Worm (Caenorhabditis elegans): ENCODE results near the gene F53F4.18.
A peak's percentile ranks its signal among the peaks of the same experiment; 100 is the strongest.

F53F4.18 gene

DNA sequence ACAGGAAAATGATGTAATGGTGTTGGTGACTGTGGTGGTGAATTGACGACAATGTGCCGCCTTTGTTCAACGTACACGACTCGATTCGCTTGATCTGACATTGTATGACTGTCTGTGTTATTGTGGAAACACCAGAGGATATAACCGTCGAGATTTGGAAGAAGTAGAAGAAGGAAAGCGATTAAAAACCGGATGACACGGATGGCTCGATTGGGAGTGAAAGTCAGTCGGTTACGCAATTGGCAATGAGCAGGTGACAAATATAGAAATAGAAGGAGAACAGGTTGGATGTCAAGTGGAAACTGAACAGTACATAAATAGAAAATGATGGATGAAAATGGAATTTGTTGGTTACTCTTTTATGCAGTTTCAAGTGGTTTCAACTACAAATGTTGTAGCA is 11.0 kb downstream of the F53F4.18 start, which contains the start of gene rdy-2:
Gene rdy-2 (minus strand): TSS at position 101 of the 400 bp plus-strand sequence.
- TF ChIP-seq F57A8.1 (GFP tag; optimal IDR thresholded peaks at IDR 0.05): no peak
- TF ChIP-seq B0035.1 (tag; optimal IDR thresholded peaks at IDR 0.05): no peak
- no peak for TF ChIP-seq zim-3 (tag; optimal IDR thresholded peaks at IDR 0.05)
- no peak for TF ChIP-seq pha-4 (tag; optimal IDR thresholded peaks at IDR 0.05)
- no peak for TF ChIP-seq akir-1 (GFP tag; optimal IDR thresholded peaks at IDR 0.05)
- no peak for TF ChIP-seq F57C9.4 (tag; optimal IDR thresholded peaks at IDR 0.05)

DNA sequence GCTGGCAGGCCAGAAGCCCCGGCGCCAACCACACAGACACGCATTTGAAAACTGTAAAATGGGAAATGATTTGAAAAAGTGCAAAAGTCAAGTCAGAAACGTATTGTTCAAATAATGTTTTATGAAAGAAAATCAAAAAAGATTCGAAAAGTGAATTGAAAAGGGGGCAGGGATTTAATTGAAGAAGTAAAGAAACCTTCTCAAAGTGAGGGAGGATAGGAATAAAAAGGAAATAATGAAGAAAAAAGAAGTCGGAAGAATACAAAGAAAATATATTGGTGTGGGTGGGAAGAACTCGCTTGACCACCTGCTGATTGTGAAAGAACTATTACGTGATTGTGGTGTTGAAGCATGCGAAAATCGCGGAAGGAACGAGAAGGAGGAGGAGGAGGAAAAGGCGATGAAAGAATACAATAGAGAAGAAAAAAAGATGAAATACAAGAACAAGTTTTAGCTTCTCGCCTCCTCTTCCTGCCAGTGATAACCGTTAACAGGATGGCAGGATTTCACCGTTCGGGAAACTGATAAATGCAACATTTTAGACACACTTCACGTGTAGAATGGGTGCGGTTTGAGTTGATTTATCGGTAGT is 16.8 kb downstream of the F53F4.18 start, which contains the start of gene fmo-4:
Gene fmo-4 (minus strand): TSS at position 51 of the 592 bp plus-strand sequence.
- no peak for TF ChIP-seq B0035.1 (tag; optimal IDR thresholded peaks at IDR 0.05)
- no peak for TF ChIP-seq lir-1 (GFP tag; conservative IDR thresholded peaks at IDR 0.05)
- TF ChIP-seq sea-2 (GFP tag; IDR thresholded peaks at IDR 0.05): no peak
- no peak for TF ChIP-seq egrh-3 (GFP tag; IDR thresholded peaks at IDR 0.05)
- no peak for TF ChIP-seq F49E8.2 (tag; optimal IDR thresholded peaks at IDR 0.05; ENCODE audit: insufficient read depth)
- TF ChIP-seq repo-1 (tag; optimal IDR thresholded peaks at IDR 0.05): no peak
- TF ChIP-seq F22D6.2 (tag; optimal IDR thresholded peaks at IDR 0.05): no peak
- no peak for TF ChIP-seq lin-40 (tag; optimal IDR thresholded peaks at IDR 0.05)
- no peak for TF ChIP-seq ztf-3 (GFP tag; optimal IDR thresholded peaks at IDR 0.05)
- TF ChIP-seq Y53G8AR.9 (GFP tag; conservative IDR thresholded peaks at IDR 0.05): no peak
- TF ChIP-seq F55B11.4 (tag; optimal IDR thresholded peaks at IDR 0.05; ENCODE audit: borderline replicate concordance, insufficient read depth): no peak
- TF ChIP-seq athp-1 (tag; optimal IDR thresholded peaks at IDR 0.05): no peak
- no peak for TF ChIP-seq lin-26 (GFP tag; IDR thresholded peaks at IDR 0.05)
- TF ChIP-seq rec-8 (tag; optimal IDR thresholded peaks at IDR 0.05): no peak
- TF ChIP-seq madf-3 (GFP tag; IDR thresholded peaks at IDR 0.05): no peak

DNA sequence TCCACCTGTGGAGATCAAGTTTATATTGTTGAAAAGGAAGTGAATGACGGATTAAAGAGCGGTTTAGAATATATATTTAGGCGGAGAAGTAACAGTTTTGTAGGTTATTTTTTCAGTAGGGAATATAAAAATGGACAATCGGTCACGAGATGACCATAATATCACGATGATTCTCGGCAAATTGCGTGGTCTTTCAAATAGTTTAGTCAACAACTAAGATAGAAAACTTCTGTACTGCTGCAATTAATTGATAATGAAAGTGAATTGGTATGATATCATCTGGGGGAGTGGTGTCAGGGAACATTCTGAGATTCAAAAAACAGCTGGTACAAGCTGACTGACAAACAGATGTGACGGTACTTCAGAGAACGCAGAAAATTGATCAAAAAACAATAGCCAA is 18.6 kb downstream of the F53F4.18 start:
- TF ChIP-seq somi-1 (GFP tag; optimal IDR thresholded peaks at IDR 0.05): peak; percentile 30
- TF ChIP-seq egl-18 (GFP tag; IDR thresholded peaks at IDR 0.05): no peak

DNA sequence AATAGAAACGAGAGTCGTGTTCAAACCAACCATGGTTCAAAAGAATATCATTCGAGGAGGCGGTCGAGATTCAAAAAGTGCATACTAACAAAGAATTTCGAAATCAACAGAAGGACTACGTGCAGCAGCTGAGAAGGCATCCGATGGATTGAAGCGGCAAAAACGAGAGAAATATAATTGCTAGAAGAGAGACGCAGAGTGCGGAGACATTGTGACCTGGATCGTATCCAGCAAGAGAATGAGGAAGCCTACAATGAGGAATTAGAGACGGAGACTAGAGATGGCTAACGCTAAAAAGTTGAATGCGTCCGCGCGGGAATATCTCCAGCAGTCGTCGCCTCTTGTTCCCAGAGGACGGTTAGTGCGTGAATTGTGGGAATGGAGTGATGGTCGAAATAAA is 19.9 kb downstream of the F53F4.18 start:
- TF ChIP-seq zfh-2 (GFP tag; conservative IDR thresholded peaks at IDR 0.05) (no peak), fkh-3 (tag; optimal IDR thresholded peaks at IDR 0.05) (no peak), hmg-1.2 (GFP tag; IDR thresholded peaks at IDR 0.05) (peak; percentile 63)

DNA sequence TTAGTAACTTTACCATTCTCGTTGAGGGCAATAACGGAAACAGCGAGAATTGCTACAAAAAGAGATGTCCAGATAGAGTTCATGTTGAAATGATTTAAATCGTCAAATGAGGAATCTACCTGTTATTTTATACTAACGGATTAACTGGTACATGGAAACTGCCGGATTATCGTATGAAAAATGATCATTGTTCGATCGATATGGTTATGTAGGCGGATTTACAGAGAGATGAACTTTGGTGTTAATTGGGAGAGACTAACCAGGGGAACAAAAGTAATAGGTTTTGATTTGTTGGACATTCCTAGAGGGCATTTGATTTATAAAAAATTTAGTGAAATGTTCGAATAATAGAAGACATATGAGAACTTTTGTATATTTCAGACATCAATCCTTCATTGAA is 21.9 kb downstream of the F53F4.18 start, which contains the start of gene spig-9:
Gene spig-9 (minus strand): TSS at position 101 of the 400 bp plus-strand sequence.
- no peak for TF ChIP-seq F23B12.7 (tag; optimal IDR thresholded peaks at IDR 0.05; ENCODE audit: insufficient read depth)
- no peak for TF ChIP-seq lsl-1 (GFP tag; optimal IDR thresholded peaks at IDR 0.05)
- TF ChIP-seq ets-4 (GFP tag; optimal IDR thresholded peaks at IDR 0.05): no peak
- TF ChIP-seq F55B11.4 (tag; optimal IDR thresholded peaks at IDR 0.05; ENCODE audit: borderline replicate concordance, insufficient read depth): no peak
- no peak for TF ChIP-seq sptf-2 (GFP tag; optimal IDR thresholded peaks at IDR 0.05)
- no peak for TF ChIP-seq tlf-1 (GFP tag; optimal IDR thresholded peaks at IDR 0.05)
- no peak for TF ChIP-seq nfya-2 (GFP tag; IDR thresholded peaks at IDR 0.05)
- no peak for TF ChIP-seq lin-26 (GFP tag; IDR thresholded peaks at IDR 0.05)
- TF ChIP-seq somi-1 (GFP tag; optimal IDR thresholded peaks at IDR 0.05): no peak
- TF ChIP-seq cebp-2 (GFP tag; IDR thresholded peaks at IDR 0.05): no peak
- no peak for TF ChIP-seq attf-3 (GFP tag; conservative IDR thresholded peaks at IDR 0.05)
- no peak for TF ChIP-seq F10E7.11 (tag; optimal IDR thresholded peaks at IDR 0.05)
- no peak for TF ChIP-seq F57A8.1 (GFP tag; optimal IDR thresholded peaks at IDR 0.05)
- TF ChIP-seq F52B5.7 (tag; optimal IDR thresholded peaks at IDR 0.05): no peak
- no peak for TF ChIP-seq rec-8 (tag; optimal IDR thresholded peaks at IDR 0.05)
- no peak for TF ChIP-seq xnd-1 (tag; optimal IDR thresholded peaks at IDR 0.05)
- TF ChIP-seq lin-54 (GFP tag; optimal IDR thresholded peaks at IDR 0.05): no peak
- TF ChIP-seq B0019.2 (GFP tag; conservative IDR thresholded peaks at IDR 0.05): no peak
